Fruit fly (Drosophila melanogaster) whole organism, embryonic: ENCODE results near the gene Parg.

Experiments used
- Adf1 ChIP-seq: fragments of 200-800 bp; sonication (Bioruptor generic); IDR thresholded peaks from 2 replicates; pipeline ENCODE4 v1.3.6; 2022; ENCODE audit warnings: missing biosample characterization, missing genetic modification characterization
- Bgb ChIP-seq: fragments of 200-800 bp; sonication (Bioruptor generic); IDR thresholded peaks from 2 replicates; pipeline ENCODE4 v1.3.6; 2022; ENCODE audit warnings: missing biosample characterization, missing genetic modification characterization; ENCODE audit not compliant: partially characterized antibody
- C15 ChIP-seq: fragments of 200-800 bp; sonication (Bioruptor generic); IDR thresholded peaks from 3 replicates; pipeline ENCODE4 v1.3.6; 2022; ENCODE audit warnings: missing biosample characterization, missing genetic modification characterization
- CG11247 ChIP-seq: fragments of 200-800 bp; sonication (Bioruptor generic); IDR thresholded peaks from 2 replicates; pipeline ENCODE4 v1.3.6; 2022; ENCODE audit warnings: missing biosample characterization, missing genetic modification characterization
- CG13624 ChIP-seq: fragments of 200-800 bp; sonication (Bioruptor generic); optimal IDR thresholded peaks from 2 replicates; lab custom pipeline; 2016; ENCODE audit warnings: missing biosample characterization, missing genetic modification characterization
- CG13775 ChIP-seq: fragments of 200-800 bp; sonication (Bioruptor generic); optimal IDR thresholded peaks from 3 replicates; lab custom pipeline; 2017; ENCODE audit warnings: missing biosample characterization, mild to moderate bottlenecking, missing genetic modification characterization
- CG1602 ChIP-seq: fragments of 200-800 bp; sonication (Bioruptor generic); optimal IDR thresholded peaks from 3 replicates; lab custom pipeline; 2016; ENCODE audit warnings: missing biosample characterization, missing genetic modification characterization
- CG17385 ChIP-seq: fragments of 200-800 bp; sonication (Bioruptor generic); optimal IDR thresholded peaks from 3 replicates; lab custom pipeline; 2018; ENCODE audit warnings: missing biosample characterization, mild to moderate bottlenecking, missing genetic modification characterization
- CG17802 ChIP-seq: fragments of 200-800 bp; sonication (Bioruptor generic); optimal IDR thresholded peaks from 2 replicates; lab custom pipeline; 2018; ENCODE audit warnings: missing biosample characterization, mild to moderate bottlenecking, missing genetic modification characterization, moderate library complexity
- CG2116 ChIP-seq: fragments of 200-800 bp; sonication (Bioruptor generic); optimal IDR thresholded peaks from 3 replicates; lab custom pipeline; 2018; ENCODE audit warnings: missing biosample characterization, mild to moderate bottlenecking, missing genetic modification characterization
- CG3163 ChIP-seq: fragments of 200-800 bp; sonication (Bioruptor generic); optimal IDR thresholded peaks from 3 replicates; lab custom pipeline; 2016; ENCODE audit warnings: missing biosample characterization, missing genetic modification characterization
- CG32532 ChIP-seq: fragments of 200-800 bp; sonication (Bioruptor generic); IDR thresholded peaks from 2 replicates; pipeline ENCODE4 v1.3.6; 2022; ENCODE audit warnings: missing biosample characterization, missing genetic modification characterization
- CG34224 ChIP-seq: fragments of 200-800 bp; sonication (Bioruptor generic); IDR thresholded peaks from 3 replicates; pipeline ENCODE4 v1.3.6; 2022; ENCODE audit warnings: missing biosample characterization, missing genetic modification characterization; ENCODE audit not compliant: partially characterized antibody
- CG4360 ChIP-seq: fragments of 200-800 bp; sonication (Bioruptor generic); IDR thresholded peaks from 2 replicates; pipeline ENCODE4 v1.3.6; 2022; ENCODE audit warnings: missing biosample characterization, missing genetic modification characterization
- CG4820 ChIP-seq: fragments of 200-800 bp; sonication (Bioruptor generic); optimal IDR thresholded peaks from 3 replicates; lab custom pipeline; 2016; ENCODE audit warnings: missing biosample characterization, missing genetic modification characterization
- CG4854 ChIP-seq: fragments of 200-800 bp; sonication (Bioruptor generic); optimal IDR thresholded peaks from 2 replicates; lab custom pipeline; 2016; ENCODE audit warnings: missing biosample characterization, missing genetic modification characterization, inconsistent platforms
- CG8290 ChIP-seq, 3 experiments: fragments of 200-800 bp; sonication (Bioruptor generic); optimal IDR thresholded peaks; 2 replicates each; lab custom pipeline; 2016 to 2019; ENCODE audit warnings: missing biosample characterization in 3 of 3, missing genetic modification characterization in 3 of 3, mild to moderate bottlenecking in 2 of 3, moderate library complexity in 1 of 3
- CG9437 ChIP-seq: fragments of 200-800 bp; sonication (Bioruptor generic); optimal IDR thresholded peaks from 2 replicates; lab custom pipeline; 2018; ENCODE audit warnings: missing biosample characterization, mild to moderate bottlenecking, missing genetic modification characterization
- CG9797 ChIP-seq: fragments of 200-800 bp; sonication (Bioruptor generic); optimal IDR thresholded peaks from 3 replicates; lab custom pipeline; 2018; ENCODE audit warnings: missing biosample characterization, mild to moderate bottlenecking, missing genetic modification characterization
- CG9817 ChIP-seq: fragments of 200-800 bp; sonication (Bioruptor generic); optimal IDR thresholded peaks from 2 replicates; lab custom pipeline; 2018; ENCODE audit warnings: missing biosample characterization, mild to moderate bottlenecking, missing genetic modification characterization, moderate library complexity
- D19A ChIP-seq: fragments of 200-800 bp; optimal IDR thresholded peaks from 3 replicates; lab custom pipeline; 2019; ENCODE audit warnings: missing biosample characterization, mild to moderate bottlenecking, missing genetic modification characterization, moderate library complexity
- D19B ChIP-seq: fragments of 200-800 bp; sonication (Bioruptor generic); optimal IDR thresholded peaks from 2 replicates; lab custom pipeline; 2017; ENCODE audit warnings: missing biosample characterization, mild to moderate bottlenecking, missing genetic modification characterization
- Dll ChIP-seq: fragments of 200-800 bp; sonication (Bioruptor generic); IDR thresholded peaks from 4 replicates; pipeline ENCODE4 v1.3.6; 2022; ENCODE audit warnings: missing biosample characterization, missing genetic modification characterization; ENCODE audit not compliant: partially characterized antibody
- Drgx ChIP-seq: fragments of 200-800 bp; sonication (Bioruptor generic); IDR thresholded peaks from 2 replicates; pipeline ENCODE4 v1.3.6; 2022; ENCODE audit warnings: missing biosample characterization, missing genetic modification characterization
- HLHmδ ChIP-seq: fragments of 200-800 bp; sonication (Bioruptor generic); optimal IDR thresholded peaks from 2 replicates; lab custom pipeline; 2018; ENCODE audit warnings: missing biosample characterization, mild to moderate bottlenecking, missing genetic modification characterization, moderate library complexity
- Jarid2 ChIP-seq: fragments of 200-800 bp; sonication (Bioruptor generic); optimal IDR thresholded peaks from 3 replicates; lab custom pipeline; 2017; ENCODE audit warnings: mild to moderate bottlenecking, missing biosample characterization, missing genetic modification reagents, missing genetic modification characterization
- MTF-1 ChIP-seq: fragments of 200-800 bp; sonication (Bioruptor generic); optimal IDR thresholded peaks from 2 replicates; lab custom pipeline; 2018; ENCODE audit warnings: missing biosample characterization, mild to moderate bottlenecking, missing genetic modification characterization, borderline replicate concordance
- Myb ChIP-seq: fragments of 200-800 bp; sonication (Bioruptor generic); optimal IDR thresholded peaks from 2 replicates; lab custom pipeline; 2016; ENCODE audit warnings: missing biosample characterization, missing genetic modification characterization
- PHDP ChIP-seq: fragments of 200-800 bp; sonication (Bioruptor generic); optimal IDR thresholded peaks from 3 replicates; lab custom pipeline; 2018; ENCODE audit warnings: missing biosample characterization, mild to moderate bottlenecking, missing genetic modification characterization, moderate library complexity
- Pdp1 ChIP-seq, 2 experiments: fragments of 200-800 bp; sonication (Bioruptor generic); optimal IDR thresholded peaks; 3 replicates each; lab custom pipeline; 2016; ENCODE audit warnings: missing biosample characterization in 2 of 2, missing genetic modification characterization in 2 of 2, mild to moderate bottlenecking in 1 of 2, moderate library complexity in 1 of 2
- bbx ChIP-seq: fragments of 200-800 bp; sonication (Bioruptor generic); IDR thresholded peaks from 2 replicates; pipeline ENCODE4 v1.3.6; 2022; ENCODE audit warnings: missing biosample characterization, missing genetic modification characterization; ENCODE audit not compliant: partially characterized antibody
- chm ChIP-seq: fragments of 200-800 bp; sonication (Bioruptor generic); IDR thresholded peaks from 2 replicates; pipeline ENCODE4 v1.3.6; 2022; ENCODE audit warnings: missing biosample characterization, missing genetic modification characterization
- corto ChIP-seq: fragments of 200-800 bp; sonication (Bioruptor generic); optimal IDR thresholded peaks from 2 replicates; lab custom pipeline; 2016; ENCODE audit warnings: missing biosample characterization, mild to moderate bottlenecking, missing genetic modification characterization, moderate library complexity
- crp ChIP-seq, 2 experiments: fragments of 200-800 bp; sonication (Bioruptor generic); optimal IDR thresholded peaks; 2 replicates in 1 of 2; 3 replicates in 1 of 2; lab custom pipeline; 2017; ENCODE audit warnings: missing biosample characterization in 2 of 2, missing genetic modification characterization in 2 of 2, mild to moderate bottlenecking in 1 of 2, moderate library complexity in 1 of 2
- fd64A ChIP-seq: fragments of 200-800 bp; sonication (Bioruptor generic); optimal IDR thresholded peaks from 3 replicates; lab custom pipeline; 2018; ENCODE audit warnings: missing biosample characterization, mild to moderate bottlenecking, missing genetic modification characterization
- fu2 ChIP-seq: fragments of 200-800 bp; sonication (Bioruptor generic); optimal IDR thresholded peaks from 2 replicates; lab custom pipeline; 2016; ENCODE audit warnings: missing biosample characterization, missing genetic modification characterization
- gcm ChIP-seq: fragments of 200-800 bp; sonication (Bioruptor generic); optimal IDR thresholded peaks from 2 replicates; lab custom pipeline; 2019; ENCODE audit warnings: missing biosample characterization, mild to moderate bottlenecking, missing genetic modification characterization, moderate library complexity
- gsb ChIP-seq: fragments of 200-800 bp; sonication (Bioruptor generic); IDR thresholded peaks from 2 replicates; pipeline ENCODE4 v1.3.6; 2022; ENCODE audit warnings: missing biosample characterization, missing genetic modification characterization
- lbe ChIP-seq: fragments of 200-800 bp; sonication (Bioruptor generic); optimal IDR thresholded peaks from 2 replicates; lab custom pipeline; 2016; ENCODE audit warnings: missing biosample characterization, mild to moderate bottlenecking, missing genetic modification characterization
- nerfin-1 ChIP-seq: fragments of 200-800 bp; sonication (Bioruptor generic); optimal IDR thresholded peaks from 3 replicates; lab custom pipeline; 2019; ENCODE audit warnings: missing biosample characterization, mild to moderate bottlenecking, missing genetic modification characterization, moderate library complexity
- pfk ChIP-seq: fragments of 200-800 bp; sonication (Bioruptor generic); optimal IDR thresholded peaks from 2 replicates; lab custom pipeline; 2018; ENCODE audit warnings: missing biosample characterization, mild to moderate bottlenecking, missing genetic modification characterization, moderate library complexity
- salm ChIP-seq: fragments of 200-800 bp; sonication (Bioruptor generic); optimal IDR thresholded peaks from 2 replicates; lab custom pipeline; 2018; ENCODE audit warnings: missing biosample characterization, mild to moderate bottlenecking, missing genetic modification characterization
- scrt ChIP-seq: fragments of 200-800 bp; sonication (Bioruptor generic); optimal IDR thresholded peaks from 2 replicates; lab custom pipeline; 2018; ENCODE audit warnings: missing biosample characterization, mild to moderate bottlenecking, missing genetic modification characterization, moderate library complexity
- sd ChIP-seq: fragments of 200-800 bp; sonication (Bioruptor generic); optimal IDR thresholded peaks from 3 replicates; lab custom pipeline; 2018; ENCODE audit warnings: missing biosample characterization, mild to moderate bottlenecking, missing genetic modification characterization, moderate library complexity
- shn ChIP-seq: fragments of 200-800 bp; sonication (Bioruptor generic); optimal IDR thresholded peaks from 3 replicates; lab custom pipeline; 2016; ENCODE audit warnings: missing biosample characterization, missing genetic modification characterization
- sima ChIP-seq: fragments of 200-800 bp; sonication (Bioruptor generic); optimal IDR thresholded peaks from 2 replicates; lab custom pipeline; 2016; ENCODE audit warnings: missing biosample characterization, missing genetic modification characterization
- toy ChIP-seq: fragments of 200-800 bp; sonication (Bioruptor generic); IDR thresholded peaks from 2 replicates; pipeline ENCODE4 v1.3.6; 2022; ENCODE audit warnings: missing biosample characterization, missing genetic modification characterization
- twi ChIP-seq: fragments of 200-800 bp; optimal IDR thresholded peaks from 2 replicates; lab custom pipeline; 2019; ENCODE audit warnings: missing biosample characterization, mild to moderate bottlenecking, missing genetic modification characterization, moderate library complexity
- vvl ChIP-seq: fragments of 200-800 bp; sonication (Bioruptor generic); IDR thresholded peaks from 2 replicates; pipeline ENCODE4 v1.3.6; 2022; ENCODE audit warnings: missing biosample characterization, missing genetic modification characterization

Gene Parg

dm6 chrX:3689079-3689478 lies 17.8 kb upstream of the Parg start:
- no peak for TF ChIP-seq D19B (GFP tag; lab: Kevin White, UChicago)
- TF ChIP-seq CG4854 (GFP tag; lab: Kevin White, UChicago): no peak
- no peak for TF ChIP-seq gcm (GFP tag; lab: Kevin White, UChicago)
- TF ChIP-seq D19A (tag; lab: Kevin White, UChicago): no peak
- no peak for TF ChIP-seq sima
- peak; percentile 3 for TF ChIP-seq MTF-1 (GFP tag; lab: Kevin White, UChicago)
- no peak for TF ChIP-seq twi (tag; lab: Kevin White, UChicago)
- TF ChIP-seq bbx (GFP tag; lab: Robert Waterston, UW): peak; percentile 42; the same call in 1 of the 2 replicates
- TF ChIP-seq CG13624: no peak
- TF ChIP-seq fd64A (GFP tag; lab: Kevin White, UChicago): no peak
- TF ChIP-seq CG3163 (GFP tag; lab: Kevin White, UChicago): peak; percentile 99
- TF ChIP-seq lbe: peak; percentile 44
- peak; percentile 48 for TF ChIP-seq Jarid2 (GFP tag; lab: Kevin White, UChicago)
- peak; percentile 26 for TF ChIP-seq scrt (GFP tag; lab: Kevin White, UChicago)
- peak; percentile 31; the same call in 1 of the 4 replicates for TF ChIP-seq Dll (GFP tag; lab: Robert Waterston, UW)
- no peak for TF ChIP-seq Bgb (GFP tag; lab: Robert Waterston, UW)
- TF ChIP-seq CG11247 (GFP tag; lab: Robert Waterston, UW): no peak
- no peak for TF ChIP-seq CG9797 (GFP tag; lab: Kevin White, UChicago)
- TF ChIP-seq CG2116 (GFP tag; lab: Kevin White, UChicago): no peak
- TF ChIP-seq CG13775 (GFP tag; lab: Kevin White, UChicago): no peak
- TF ChIP-seq CG9437 (GFP tag; lab: Kevin White, UChicago): peak; percentile 33
- peak; percentile 19 for TF ChIP-seq corto (GFP tag; lab: Kevin White, UChicago)
- peak; percentile 41 for TF ChIP-seq nerfin-1 (tag; lab: Kevin White, UChicago)
- TF ChIP-seq CG1602 (GFP tag; lab: Kevin White, UChicago): no peak
- TF ChIP-seq CG4360 (GFP tag; lab: Robert Waterston, UW): peak; percentile 56
- peak; percentile 45; the same call in 1 of the 2 replicates for TF ChIP-seq CG32532 (GFP tag; lab: Robert Waterston, UW)
- TF ChIP-seq gsb: no peak
- no peak for TF ChIP-seq Myb (GFP tag; lab: Kevin White, UChicago)
- TF ChIP-seq salm (tag; lab: Kevin White, UChicago): peak; percentile 5
- peak; percentile 42; the same call in 1 of the 3 replicates for TF ChIP-seq CG34224 (GFP tag; lab: Robert Waterston, UW)
- TF ChIP-seq HLHmδ (GFP tag; lab: Kevin White, UChicago): peak; percentile 42
- peak in 1 of 2 experiments; percentile 81 for TF ChIP-seq Pdp1 (GFP tag; optimal IDR thresholded peaks at IDR 0.05; lab: Kevin White, UChicago)
- TF ChIP-seq pfk (GFP tag; lab: Kevin White, UChicago): peak; percentile 61
- TF ChIP-seq toy (GFP tag; lab: Robert Waterston, UW): no peak
- no peak for TF ChIP-seq CG17802 (tag; lab: Kevin White, UChicago)
- peak; percentile 54 for TF ChIP-seq Drgx (GFP tag; lab: Robert Waterston, UW)
- TF ChIP-seq sd: peak; percentile 77
- no peak for TF ChIP-seq CG4820
- TF ChIP-seq CG8290 (GFP tag; optimal IDR thresholded peaks at IDR 0.05; lab: Kevin White, UChicago): no peak
- peak in 1 of 2 experiments; percentile 3 for TF ChIP-seq CG8290 (tag; optimal IDR thresholded peaks at IDR 0.05; lab: Kevin White, UChicago)
- TF ChIP-seq CG17385 (GFP tag; lab: Kevin White, UChicago): peak; percentile 47
- TF ChIP-seq crp (GFP tag; optimal IDR thresholded peaks at IDR 0.05; lab: Kevin White, UChicago): no peak
- TF ChIP-seq shn (GFP tag; lab: Kevin White, UChicago): no peak
- no peak for TF ChIP-seq fu2 (GFP tag; lab: Kevin White, UChicago)
- TF ChIP-seq Adf1: peak; percentile 89
- TF ChIP-seq CG9817: no peak
- TF ChIP-seq chm: peak; percentile 74; the same call in 1 of the 2 replicates
- TF ChIP-seq C15 (GFP tag; lab: Robert Waterston, UW): no peak
- no peak for TF ChIP-seq PHDP (tag; lab: Kevin White, UChicago)
- TF ChIP-seq vvl (GFP tag; lab: Robert Waterston, UW): peak; percentile 55; the same call in 1 of the 2 replicates
